Worm (Caenorhabditis elegans) whole organism, young adult: ENCODE data around the gene Y38F2AR.10.

Source experiments
- C06A6.2 ChIP-seq: fragments of 200-800 bp; sonication (Bioruptor generic); conservative IDR thresholded peaks from 2 replicates; pipeline ENCODE4 v1.3.6; 2022; ENCODE audit warnings: missing genetic modification characterization, missing compliant biosample characterization
- D2030.7 ChIP-seq: fragments of 200-800 bp; sonication (Bioruptor generic); IDR thresholded peaks from 2 replicates; pipeline ENCODE4 v1.3.6; 2022; ENCODE audit warnings: missing genetic modification reagents, missing genetic modification characterization, missing compliant biosample characterization
- F10E7.11 ChIP-seq: sonication (generic microtip); optimal IDR thresholded peaks from 2 replicates; lab custom pipeline; 2017; ENCODE audit warnings: mild to moderate bottlenecking, missing genetic modification characterization, moderate library complexity, missing compliant biosample characterization
- F23B12.7 ChIP-seq: sonication (generic microtip); optimal IDR thresholded peaks from 2 replicates; lab custom pipeline; 2017; ENCODE audit warnings: missing genetic modification characterization, mild to moderate bottlenecking, missing compliant biosample characterization, antibody characterized with exemption, moderate library complexity; ENCODE audit not compliant: insufficient read depth
- F37B4.10 ChIP-seq: fragments of 200-800 bp; sonication (Bioruptor generic); IDR thresholded peaks from 2 replicates; pipeline ENCODE4 v1.3.6; 2022; ENCODE audit warnings: missing genetic modification characterization, missing compliant biosample characterization
- F49E8.2 ChIP-seq: sonication (generic microtip); optimal IDR thresholded peaks from 3 replicates; lab custom pipeline; 2017; ENCODE audit warnings: missing genetic modification characterization, mild to moderate bottlenecking, missing compliant biosample characterization, antibody characterized with exemption, moderate library complexity; ENCODE audit not compliant: insufficient read depth
- F52B5.7 ChIP-seq: sonication (generic microtip); optimal IDR thresholded peaks from 2 replicates; lab custom pipeline; 2016; ENCODE audit warnings: mild to moderate bottlenecking, missing genetic modification characterization, missing compliant biosample characterization
- K11D2.4 ChIP-seq: fragments of 200-800 bp; sonication (Bioruptor generic); IDR thresholded peaks from 2 replicates; pipeline ENCODE4 v1.3.6; 2022; ENCODE audit warnings: missing genetic modification reagents, missing genetic modification characterization, missing compliant biosample characterization
- Y67H2A.10 ChIP-seq: fragments of 200-800 bp; sonication (Bioruptor generic); conservative IDR thresholded peaks from 2 replicates; pipeline ENCODE4 v1.3.6; 2022; ENCODE audit warnings: missing genetic modification reagents, missing genetic modification characterization, missing compliant biosample characterization
- ZK185.1 ChIP-seq: sonication (generic microtip); optimal IDR thresholded peaks from 2 replicates; lab custom pipeline; 2016; ENCODE audit warnings: mild to moderate bottlenecking, missing genetic modification characterization, missing compliant biosample characterization; ENCODE audit not compliant: poor library complexity, severe bottlenecking
- athp-1 ChIP-seq: sonication (generic microtip); optimal IDR thresholded peaks from 2 replicates; lab custom pipeline; 2017; ENCODE audit warnings: mild to moderate bottlenecking, missing genetic modification characterization, missing compliant biosample characterization
- attf-6 ChIP-seq: fragments of 200-800 bp; sonication (Bioruptor generic); IDR thresholded peaks from 2 replicates; pipeline ENCODE4 v1.3.6; 2022; ENCODE audit warnings: missing genetic modification reagents, missing genetic modification characterization, missing compliant biosample characterization
- ccch-3 ChIP-seq: fragments of 200-800 bp; sonication (Bioruptor generic); optimal IDR thresholded peaks from 2 replicates; lab custom pipeline; 2018; ENCODE audit warnings: mild to moderate bottlenecking, missing genetic modification characterization, missing compliant biosample characterization
- ceh-27 ChIP-seq: fragments of 200-800 bp; sonication (Bioruptor generic); optimal IDR thresholded peaks from 2 replicates; lab custom pipeline; 2018; ENCODE audit warnings: mild to moderate bottlenecking, missing genetic modification characterization, moderate library complexity, missing compliant biosample characterization
- ceh-79 ChIP-seq: sonication (generic microtip); optimal IDR thresholded peaks from 2 replicates; lab custom pipeline; 2017; ENCODE audit warnings: mild to moderate bottlenecking, missing genetic modification characterization, missing compliant biosample characterization
- ceh-91 ChIP-seq: fragments of 200-800 bp; sonication (Bioruptor generic); IDR thresholded peaks from 2 replicates; pipeline ENCODE4 v1.3.6; 2022; ENCODE audit warnings: missing genetic modification reagents, missing genetic modification characterization, missing compliant biosample characterization
- chd-7 ChIP-seq: sonication (generic microtip); optimal IDR thresholded peaks from 2 replicates; lab custom pipeline; 2016; ENCODE audit warnings: mild to moderate bottlenecking, missing genetic modification characterization, moderate library complexity, missing compliant biosample characterization
- dox-1 ChIP-seq: fragments of 200-800 bp; sonication (Bioruptor generic); IDR thresholded peaks from 2 replicates; pipeline ENCODE4 v1.3.6; 2022; ENCODE audit warnings: missing genetic modification reagents, missing genetic modification characterization, missing compliant biosample characterization
- dpff-1 ChIP-seq: sonication (generic microtip); optimal IDR thresholded peaks from 2 replicates; lab custom pipeline; 2017; ENCODE audit warnings: mild to moderate bottlenecking, missing genetic modification characterization, missing compliant biosample characterization
- egl-18 ChIP-seq: fragments of 200-800 bp; sonication (Bioruptor generic); IDR thresholded peaks from 2 replicates; pipeline ENCODE4 v1.3.6; 2022; ENCODE audit warnings: missing genetic modification reagents, missing genetic modification characterization, missing compliant biosample characterization
- egrh-3 ChIP-seq: fragments of 200-800 bp; sonication (Bioruptor generic); IDR thresholded peaks from 2 replicates; pipeline ENCODE4 v1.3.6; 2022; ENCODE audit warnings: missing genetic modification reagents, missing genetic modification characterization, missing compliant biosample characterization
- ekl-4 ChIP-seq: fragments of 200-800 bp; sonication (Bioruptor generic); IDR thresholded peaks from 2 replicates; pipeline ENCODE4 v1.3.6; 2022; ENCODE audit warnings: missing genetic modification reagents, missing genetic modification characterization, missing compliant biosample characterization
- hlh-12 ChIP-seq: sonication (generic microtip); optimal IDR thresholded peaks from 2 replicates; lab custom pipeline; 2016; ENCODE audit warnings: missing genetic modification characterization, missing compliant biosample characterization
- hmg-1.2 ChIP-seq: fragments of 200-800 bp; sonication (Bioruptor generic); IDR thresholded peaks from 2 replicates; pipeline ENCODE4 v1.3.6; 2022; ENCODE audit warnings: missing genetic modification reagents, missing genetic modification characterization, missing compliant biosample characterization
- hrde-1 ChIP-seq: sonication (generic microtip); optimal IDR thresholded peaks from 2 replicates; lab custom pipeline; 2016; ENCODE audit warnings: missing genetic modification characterization, mild to moderate bottlenecking, missing compliant biosample characterization, moderate library complexity, missing genotype, missing genetic modification reagents, borderline replicate concordance
- hsf-1 ChIP-seq: fragments of 200-800 bp; sonication (Bioruptor generic); IDR thresholded peaks from 2 replicates; pipeline ENCODE4 v1.3.6; 2022; ENCODE audit warnings: missing genetic modification reagents, missing genetic modification characterization, missing compliant biosample characterization
- lin-40 ChIP-seq: sonication (generic microtip); optimal IDR thresholded peaks from 2 replicates; lab custom pipeline; 2016; ENCODE audit warnings: missing genetic modification characterization, mild to moderate bottlenecking, missing compliant biosample characterization, missing genotype, missing genetic modification reagents
- lir-1 ChIP-seq: fragments of 200-800 bp; sonication (Bioruptor generic); conservative IDR thresholded peaks from 2 replicates; pipeline ENCODE4 v1.3.6; 2022; ENCODE audit warnings: missing genetic modification reagents, missing genetic modification characterization, missing compliant biosample characterization
- lsl-1 ChIP-seq: fragments of 200-800 bp; sonication (Bioruptor generic); optimal IDR thresholded peaks from 2 replicates; lab custom pipeline; 2018; ENCODE audit warnings: mild to moderate bottlenecking, missing genetic modification characterization, moderate library complexity, missing compliant biosample characterization
- madf-10 ChIP-seq: sonication (generic microtip); optimal IDR thresholded peaks from 2 replicates; lab custom pipeline; 2016; ENCODE audit warnings: mild to moderate bottlenecking, missing genetic modification characterization, missing compliant biosample characterization
- mcd-1 ChIP-seq: fragments of 200-800 bp; sonication (Bioruptor generic); IDR thresholded peaks from 2 replicates; pipeline ENCODE4 v1.3.6; 2022; ENCODE audit warnings: missing genetic modification reagents, missing genetic modification characterization, missing compliant biosample characterization
- mes-4 ChIP-seq: sonication (generic microtip); optimal IDR thresholded peaks from 2 replicates; lab custom pipeline; 2016; ENCODE audit warnings: missing genotype, missing genetic modification characterization, missing compliant biosample characterization
- nfya-2 ChIP-seq: fragments of 200-800 bp; sonication (Bioruptor generic); IDR thresholded peaks from 2 replicates; pipeline ENCODE4 v1.3.6; 2022; ENCODE audit warnings: missing genetic modification reagents, missing genetic modification characterization, missing compliant biosample characterization
- nfyb-1 ChIP-seq: fragments of 200-800 bp; sonication (Bioruptor generic); IDR thresholded peaks from 2 replicates; pipeline ENCODE4 v1.3.6; 2022; ENCODE audit warnings: missing genetic modification reagents, missing genetic modification characterization, missing compliant biosample characterization
- nhr-120 ChIP-seq: fragments of 200-800 bp; sonication (Bioruptor generic); IDR thresholded peaks from 2 replicates; pipeline ENCODE4 v1.3.6; 2022; ENCODE audit warnings: missing genetic modification characterization, missing compliant biosample characterization
- nhr-179 ChIP-seq: sonication (generic microtip); optimal IDR thresholded peaks from 2 replicates; lab custom pipeline; 2016; ENCODE audit warnings: mild to moderate bottlenecking, missing genetic modification characterization, missing compliant biosample characterization
- nhr-90 ChIP-seq: sonication (generic microtip); optimal IDR thresholded peaks from 2 replicates; lab custom pipeline; 2016; ENCODE audit warnings: missing genotype, mild to moderate bottlenecking, missing genetic modification characterization, missing compliant biosample characterization
- pbrm-1 ChIP-seq: fragments of 200-800 bp; sonication (Bioruptor generic); IDR thresholded peaks from 2 replicates; pipeline ENCODE4 v1.3.6; 2022; ENCODE audit warnings: missing genetic modification reagents, missing genetic modification characterization, missing compliant biosample characterization
- repo-1 ChIP-seq: sonication (generic microtip); optimal IDR thresholded peaks from 2 replicates; lab custom pipeline; 2017; ENCODE audit warnings: mild to moderate bottlenecking, missing genetic modification characterization, missing compliant biosample characterization
- snpc-1.3 ChIP-seq: sonication (generic microtip); optimal IDR thresholded peaks from 2 replicates; lab custom pipeline; 2017; ENCODE audit warnings: missing genetic modification characterization, mild to moderate bottlenecking, missing compliant biosample characterization, antibody characterized with exemption, moderate library complexity, missing genotype, missing genetic modification reagents; ENCODE audit not compliant: insufficient read depth
- somi-1 ChIP-seq: fragments of 200-800 bp; sonication (Bioruptor generic); optimal IDR thresholded peaks from 2 replicates; lab custom pipeline; 2018; ENCODE audit warnings: mild to moderate bottlenecking, missing genetic modification characterization, missing compliant biosample characterization
- sptf-2 ChIP-seq: fragments of 200-800 bp; sonication (Bioruptor generic); optimal IDR thresholded peaks from 2 replicates; lab custom pipeline; 2018; ENCODE audit warnings: mild to moderate bottlenecking, missing genetic modification characterization, missing compliant biosample characterization
- tlf-1 ChIP-seq: fragments of 200-800 bp; sonication (Bioruptor generic); optimal IDR thresholded peaks from 2 replicates; lab custom pipeline; 2018; ENCODE audit warnings: mild to moderate bottlenecking, missing genetic modification characterization, missing compliant biosample characterization
- zfh-2 ChIP-seq: fragments of 200-800 bp; sonication (Bioruptor generic); conservative IDR thresholded peaks from 2 replicates; pipeline ENCODE4 v1.3.6; 2022; ENCODE audit warnings: missing genetic modification reagents, missing genetic modification characterization, missing compliant biosample characterization
- zim-3 ChIP-seq: sonication (generic microtip); optimal IDR thresholded peaks from 2 replicates; lab custom pipeline; 2017; ENCODE audit warnings: mild to moderate bottlenecking, missing genetic modification characterization, moderate library complexity, missing compliant biosample characterization
- ztf-18 ChIP-seq: sonication (generic microtip); optimal IDR thresholded peaks from 2 replicates; lab custom pipeline; 2016; ENCODE audit warnings: missing genotype, mild to moderate bottlenecking, missing genetic modification characterization, missing compliant biosample characterization
- ztf-22 ChIP-seq: fragments of 200-800 bp; sonication (Bioruptor generic); optimal IDR thresholded peaks from 2 replicates; lab custom pipeline; 2018; ENCODE audit warnings: mild to moderate bottlenecking, missing genetic modification characterization, moderate library complexity, missing compliant biosample characterization
- ztf-3 ChIP-seq: fragments of 200-800 bp; sonication (Bioruptor generic); optimal IDR thresholded peaks from 2 replicates; lab custom pipeline; 2018; ENCODE audit warnings: mild to moderate bottlenecking, missing genetic modification characterization, missing compliant biosample characterization

The Y38F2AR.10 gene

ce11 chrIV:2390251-2390672 lies 9.1 kb downstream of the Y38F2AR.10 start (continued):
- TF ChIP-seq zim-3 (tag; lab: Kevin White, UChicago) (no peak), ekl-4 (GFP tag; lab: Robert Waterston, UW) (peak; percentile 69), ZK185.1 (tag; lab: Kevin White, UChicago) (no peak), tlf-1 (GFP tag; lab: Kevin White, UChicago) (peak; percentile 84), F49E8.2 (tag; lab: Kevin White, UChicago) (peak; percentile 63), mes-4 (tag; lab: Kevin White, UChicago) (no peak), ztf-3 (no peak), lir-1 (GFP tag; lab: Robert Waterston, UW) (no peak), F37B4.10 (GFP tag; lab: Robert Waterston, UW) (no peak), mcd-1 (GFP tag; lab: Robert Waterston, UW) (peak; percentile 87), athp-1 (tag; lab: Kevin White, UChicago) (peak; percentile 86), nhr-120 (GFP tag; lab: Robert Waterston, UW) (no peak), D2030.7 (GFP tag; lab: Robert Waterston, UW) (peak; percentile 41; the same call in 1 of the 2 replicates), sptf-2 (GFP tag; lab: Kevin White, UChicago) (no peak), nhr-179 (no peak), ceh-91 (GFP tag; lab: Robert Waterston, UW) (no peak), F10E7.11 (tag; lab: Kevin White, UChicago) (peak; percentile 46), lin-40 (tag; lab: Kevin White, UChicago) (peak; percentile 29), K11D2.4 (no peak), attf-6 (GFP tag; lab: Robert Waterston, UW) (peak; percentile 57; the same call in 1 of the 2 replicates), F23B12.7 (tag; lab: Kevin White, UChicago) (peak; percentile 26), ceh-27 (GFP tag; lab: Kevin White, UChicago) (no peak), zfh-2 (no peak), dox-1 (GFP tag; lab: Robert Waterston, UW) (peak; percentile 61; the same call in 1 of the 2 replicates), madf-10 (tag; lab: Kevin White, UChicago) (peak; percentile 29), ztf-18 (peak; percentile 41), repo-1 (tag; lab: Kevin White, UChicago) (peak; percentile 68), hrde-1 (tag; lab: Kevin White, UChicago) (peak; percentile 59), egrh-3 (no peak), dpff-1 (tag; lab: Kevin White, UChicago) (peak; percentile 52), hsf-1 (GFP tag; lab: Robert Waterston, UW) (peak; percentile 62; the same call in 1 of the 2 replicates), Y67H2A.10 (GFP tag; lab: Robert Waterston, UW) (no peak), hmg-1.2 (GFP tag; lab: Robert Waterston, UW) (peak; percentile 14; the same call in 1 of the 2 replicates), hlh-12 (no peak), nhr-90 (tag; lab: Kevin White, UChicago) (no peak), somi-1 (GFP tag; lab: Kevin White, UChicago) (no peak), pbrm-1 (GFP tag; lab: Robert Waterston, UW) (peak; percentile 72), egl-18 (GFP tag; lab: Robert Waterston, UW) (0 out of 2 replicates have a peak, but pooled peaks have one; percentile 60), ztf-22 (GFP tag; lab: Kevin White, UChicago) (no peak), ceh-79 (peak; percentile 36), nfya-2 (GFP tag; lab: Robert Waterston, UW) (no peak), F52B5.7 (tag; lab: Kevin White, UChicago) (peak; percentile 75), snpc-1.3 (peak; percentile 76), nfyb-1 (peak; percentile 64), lsl-1 (peak; percentile 39), chd-7 (tag; lab: Kevin White, UChicago) (peak; percentile 55), C06A6.2 (GFP tag; lab: Robert Waterston, UW) (no peak), ccch-3 (GFP tag; lab: Kevin White, UChicago) (no peak)
